Worm (Caenorhabditis elegans) whole organism, young adult: Measurements from ENCODE around the gene C50F7.3.

Source experiments
- B0035.1 ChIP-seq: sonication (generic microtip); optimal IDR thresholded peaks from 2 replicates; lab custom pipeline; 2016; ENCODE audit warnings: missing genetic modification characterization, mild to moderate bottlenecking, missing compliant biosample characterization, missing genotype, missing genetic modification reagents
- B0336.3 ChIP-seq: fragments of 200-800 bp; sonication (Bioruptor generic); IDR thresholded peaks from 2 replicates; pipeline ENCODE4 v1.3.6; 2022; ENCODE audit warnings: missing genetic modification characterization, missing compliant biosample characterization
- C06A6.2 ChIP-seq: fragments of 200-800 bp; sonication (Bioruptor generic); conservative IDR thresholded peaks from 2 replicates; pipeline ENCODE4 v1.3.6; 2022; ENCODE audit warnings: missing genetic modification characterization, missing compliant biosample characterization
- C17E4.6 ChIP-seq: fragments of 200-800 bp; sonication (Bioruptor generic); IDR thresholded peaks from 2 replicates; pipeline ENCODE4 v1.3.6; 2022; ENCODE audit warnings: missing genetic modification reagents, missing genetic modification characterization, missing compliant biosample characterization
- D2030.7 ChIP-seq: fragments of 200-800 bp; sonication (Bioruptor generic); IDR thresholded peaks from 2 replicates; pipeline ENCODE4 v1.3.6; 2022; ENCODE audit warnings: missing genetic modification reagents, missing genetic modification characterization, missing compliant biosample characterization
- F39B2.1 ChIP-seq: fragments of 200-800 bp; sonication (Bioruptor generic); IDR thresholded peaks from 2 replicates; pipeline ENCODE4 v1.3.6; 2022; ENCODE audit warnings: missing genetic modification reagents, missing genetic modification characterization, missing compliant biosample characterization
- F49E8.2 ChIP-seq: sonication (generic microtip); optimal IDR thresholded peaks from 3 replicates; lab custom pipeline; 2017; ENCODE audit warnings: missing genetic modification characterization, mild to moderate bottlenecking, missing compliant biosample characterization, antibody characterized with exemption, moderate library complexity; ENCODE audit not compliant: insufficient read depth
- F52B5.7 ChIP-seq: sonication (generic microtip); optimal IDR thresholded peaks from 2 replicates; lab custom pipeline; 2016; ENCODE audit warnings: mild to moderate bottlenecking, missing genetic modification characterization, missing compliant biosample characterization
- F57A8.1 ChIP-seq: fragments of 200-800 bp; sonication (Bioruptor generic); optimal IDR thresholded peaks from 2 replicates; lab custom pipeline; 2018; ENCODE audit warnings: mild to moderate bottlenecking, missing genetic modification characterization, moderate library complexity, missing compliant biosample characterization
- K12H6.12 ChIP-seq: fragments of 200-800 bp; sonication (Bioruptor generic); optimal IDR thresholded peaks from 2 replicates; lab custom pipeline; 2018; ENCODE audit warnings: mild to moderate bottlenecking, missing genetic modification characterization, missing compliant biosample characterization
- atf-7 ChIP-seq: sonication (generic microtip); optimal IDR thresholded peaks from 2 replicates; lab custom pipeline; 2017; ENCODE audit warnings: mild to moderate bottlenecking, missing genetic modification characterization, missing compliant biosample characterization
- athp-1 ChIP-seq: sonication (generic microtip); optimal IDR thresholded peaks from 2 replicates; lab custom pipeline; 2017; ENCODE audit warnings: mild to moderate bottlenecking, missing genetic modification characterization, missing compliant biosample characterization
- bed-1 ChIP-seq: fragments of 200-800 bp; sonication (Bioruptor generic); IDR thresholded peaks from 2 replicates; pipeline ENCODE4 v1.3.6; 2022; ENCODE audit warnings: missing genetic modification reagents, missing genetic modification characterization, missing compliant biosample characterization
- bed-2 ChIP-seq: fragments of 200-800 bp; sonication (Bioruptor generic); IDR thresholded peaks from 2 replicates; pipeline ENCODE4 v1.3.6; 2022; ENCODE audit warnings: missing genetic modification reagents, missing genetic modification characterization, missing compliant biosample characterization
- ceh-100 ChIP-seq: fragments of 200-800 bp; sonication (Bioruptor generic); IDR thresholded peaks from 2 replicates; pipeline ENCODE4 v1.3.6; 2022; ENCODE audit warnings: missing genetic modification reagents, missing genetic modification characterization, missing compliant biosample characterization
- ceh-27 ChIP-seq: fragments of 200-800 bp; sonication (Bioruptor generic); optimal IDR thresholded peaks from 2 replicates; lab custom pipeline; 2018; ENCODE audit warnings: mild to moderate bottlenecking, missing genetic modification characterization, moderate library complexity, missing compliant biosample characterization
- ceh-58 ChIP-seq: fragments of 200-800 bp; sonication (Bioruptor generic); IDR thresholded peaks from 2 replicates; pipeline ENCODE4 v1.3.6; 2022; ENCODE audit warnings: missing genetic modification characterization, missing compliant biosample characterization
- ceh-79 ChIP-seq: sonication (generic microtip); optimal IDR thresholded peaks from 2 replicates; lab custom pipeline; 2017; ENCODE audit warnings: mild to moderate bottlenecking, missing genetic modification characterization, missing compliant biosample characterization
- ceh-91 ChIP-seq: fragments of 200-800 bp; sonication (Bioruptor generic); IDR thresholded peaks from 2 replicates; pipeline ENCODE4 v1.3.6; 2022; ENCODE audit warnings: missing genetic modification reagents, missing genetic modification characterization, missing compliant biosample characterization
- chd-7 ChIP-seq: sonication (generic microtip); optimal IDR thresholded peaks from 2 replicates; lab custom pipeline; 2016; ENCODE audit warnings: mild to moderate bottlenecking, missing genetic modification characterization, moderate library complexity, missing compliant biosample characterization
- efl-1 ChIP-seq: fragments of 150-350 bp; optimal IDR thresholded peaks from 2 replicates; lab custom pipeline; 2014; ENCODE audit warnings: missing biosample characterization, missing genetic modification reagents, missing genetic modification characterization
- egl-44 ChIP-seq: fragments of 200-800 bp; sonication (Bioruptor generic); IDR thresholded peaks from 2 replicates; pipeline ENCODE4 v1.3.6; 2022; ENCODE audit warnings: missing genetic modification reagents, missing genetic modification characterization, missing compliant biosample characterization
- ekl-4 ChIP-seq: fragments of 200-800 bp; sonication (Bioruptor generic); IDR thresholded peaks from 2 replicates; pipeline ENCODE4 v1.3.6; 2022; ENCODE audit warnings: missing genetic modification reagents, missing genetic modification characterization, missing compliant biosample characterization
- fkh-3 ChIP-seq: sonication (generic microtip); optimal IDR thresholded peaks from 2 replicates; lab custom pipeline; 2016; ENCODE audit warnings: mild to moderate bottlenecking, missing genetic modification characterization, missing compliant biosample characterization
- gei-17 ChIP-seq: fragments of 200-800 bp; sonication (Bioruptor generic); optimal IDR thresholded peaks from 2 replicates; lab custom pipeline; 2018; ENCODE audit warnings: mild to moderate bottlenecking, missing genetic modification characterization, missing compliant biosample characterization
- let-607 ChIP-seq, 2 experiments: fragments of 200-800 bp in 1 of 2; sonication (Bioruptor generic) in 1 of 2; sonication (generic microtip) in 1 of 2; optimal IDR thresholded peaks; 2 replicates each; lab custom pipeline; 2016 to 2018; ENCODE audit warnings: mild to moderate bottlenecking in 2 of 2, missing compliant biosample characterization in 2 of 2, missing genetic modification characterization in 2 of 2, moderate library complexity in 2 of 2, missing genotype in 1 of 2
- lir-1 ChIP-seq: fragments of 200-800 bp; sonication (Bioruptor generic); conservative IDR thresholded peaks from 2 replicates; pipeline ENCODE4 v1.3.6; 2022; ENCODE audit warnings: missing genetic modification reagents, missing genetic modification characterization, missing compliant biosample characterization
- madf-10 ChIP-seq: sonication (generic microtip); optimal IDR thresholded peaks from 2 replicates; lab custom pipeline; 2016; ENCODE audit warnings: mild to moderate bottlenecking, missing genetic modification characterization, missing compliant biosample characterization
- madf-6 ChIP-seq: fragments of 200-800 bp; sonication (Bioruptor generic); IDR thresholded peaks from 2 replicates; pipeline ENCODE4 v1.3.6; 2022; ENCODE audit warnings: missing genetic modification reagents, missing genetic modification characterization, missing compliant biosample characterization
- mes-4 ChIP-seq: sonication (generic microtip); optimal IDR thresholded peaks from 2 replicates; lab custom pipeline; 2016; ENCODE audit warnings: missing genotype, missing genetic modification characterization, missing compliant biosample characterization
- mxl-1 ChIP-seq: sonication (generic microtip); optimal IDR thresholded peaks from 2 replicates; lab custom pipeline; 2016; ENCODE audit warnings: missing genetic modification characterization, missing compliant biosample characterization
- nfyb-1 ChIP-seq: fragments of 200-800 bp; sonication (Bioruptor generic); IDR thresholded peaks from 2 replicates; pipeline ENCODE4 v1.3.6; 2022; ENCODE audit warnings: missing genetic modification reagents, missing genetic modification characterization, missing compliant biosample characterization
- nhr-27 ChIP-seq: fragments of 200-800 bp; sonication (Bioruptor generic); optimal IDR thresholded peaks from 2 replicates; lab custom pipeline; 2018; ENCODE audit warnings: mild to moderate bottlenecking, missing genetic modification characterization, moderate library complexity, missing compliant biosample characterization
- nhr-80 ChIP-seq: sonication (generic microtip); optimal IDR thresholded peaks from 2 replicates; lab custom pipeline; 2016; ENCODE audit warnings: missing genetic modification characterization, missing compliant biosample characterization
- nhr-90 ChIP-seq: sonication (generic microtip); optimal IDR thresholded peaks from 2 replicates; lab custom pipeline; 2016; ENCODE audit warnings: missing genotype, mild to moderate bottlenecking, missing genetic modification characterization, missing compliant biosample characterization
- rcor-1 ChIP-seq: fragments of 200-800 bp; sonication (Bioruptor generic); IDR thresholded peaks from 2 replicates; pipeline ENCODE4 v1.3.6; 2022; ENCODE audit warnings: missing genetic modification reagents, missing genetic modification characterization, missing compliant biosample characterization
- sea-2 ChIP-seq: fragments of 200-800 bp; sonication (Bioruptor generic); IDR thresholded peaks from 2 replicates; pipeline ENCODE4 v1.3.6; 2022; ENCODE audit warnings: missing genetic modification characterization, missing compliant biosample characterization
- tbx-9 ChIP-seq: sonication (generic microtip); optimal IDR thresholded peaks from 2 replicates; lab custom pipeline; 2016; ENCODE audit warnings: borderline replicate concordance, missing genetic modification characterization, inconsistent platforms, missing compliant biosample characterization
- unc-130 ChIP-seq: sonication (generic microtip); optimal IDR thresholded peaks from 2 replicates; lab custom pipeline; 2016; ENCODE audit warnings: missing genetic modification reagents, missing genetic modification characterization, missing compliant biosample characterization
- ztf-22 ChIP-seq: fragments of 200-800 bp; sonication (Bioruptor generic); optimal IDR thresholded peaks from 2 replicates; lab custom pipeline; 2018; ENCODE audit warnings: mild to moderate bottlenecking, missing genetic modification characterization, moderate library complexity, missing compliant biosample characterization
- ztf-28 ChIP-seq: fragments of 200-800 bp; sonication (Bioruptor generic); IDR thresholded peaks from 2 replicates; pipeline ENCODE4 v1.3.6; 2022; ENCODE audit warnings: missing genetic modification reagents, missing genetic modification characterization, missing compliant biosample characterization

C50F7.3 gene

DNA sequence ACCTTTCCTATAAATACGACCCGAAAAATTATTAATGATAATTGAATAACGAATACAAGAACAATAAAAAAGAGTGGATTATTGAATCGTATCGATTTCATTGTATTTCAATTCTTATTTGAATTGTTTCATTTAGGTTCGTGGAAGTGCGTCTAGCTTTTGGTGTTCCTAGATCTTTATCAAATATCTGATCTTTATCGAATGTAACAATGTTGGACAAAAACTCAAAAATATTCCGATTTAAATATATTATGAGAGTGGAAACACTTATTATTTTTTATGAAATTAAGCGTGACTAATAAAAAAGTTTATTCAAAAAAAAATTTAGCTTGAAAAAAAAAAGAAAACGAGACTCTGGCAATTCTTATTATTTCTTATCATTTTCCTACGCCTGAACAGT is at the start of gene C50F7.3, which contains the start of gene C50F7.9:
TSS of gene C50F7.3 (plus strand) at position 370 of the 400 bp plus-strand sequence.
TSS of gene C50F7.9 (minus strand) at position 101 of the 400 bp plus-strand sequence.
- TF ChIP-seq atf-7 (tag; lab: Kevin White, UChicago), result no peak
- no peak for TF ChIP-seq ceh-27
- TF ChIP-seq ceh-79 (tag; lab: Kevin White, UChicago), result no peak
- no peak for TF ChIP-seq unc-130 (GFP tag; lab: Kevin White, UChicago)
- no peak for TF ChIP-seq sea-2 (GFP tag; lab: Robert Waterston, UW)
- TF ChIP-seq rcor-1 (GFP tag; lab: Robert Waterston, UW), result no peak
- TF ChIP-seq bed-2 (GFP tag; lab: Robert Waterston, UW), result no peak
- TF ChIP-seq C17E4.6, result no peak
- no peak for TF ChIP-seq ztf-28
- TF ChIP-seq ceh-100 (GFP tag; lab: Robert Waterston, UW), result no peak
- TF ChIP-seq egl-44 (GFP tag; lab: Robert Waterston, UW), result no peak
- TF ChIP-seq bed-1 (GFP tag; lab: Robert Waterston, UW), result no peak
- TF ChIP-seq nhr-80 (tag; lab: Kevin White, UChicago), result no peak
- no peak for TF ChIP-seq ekl-4 (GFP tag; lab: Robert Waterston, UW)
- TF ChIP-seq mxl-1 (tag; lab: Kevin White, UChicago), result no peak

DNA sequence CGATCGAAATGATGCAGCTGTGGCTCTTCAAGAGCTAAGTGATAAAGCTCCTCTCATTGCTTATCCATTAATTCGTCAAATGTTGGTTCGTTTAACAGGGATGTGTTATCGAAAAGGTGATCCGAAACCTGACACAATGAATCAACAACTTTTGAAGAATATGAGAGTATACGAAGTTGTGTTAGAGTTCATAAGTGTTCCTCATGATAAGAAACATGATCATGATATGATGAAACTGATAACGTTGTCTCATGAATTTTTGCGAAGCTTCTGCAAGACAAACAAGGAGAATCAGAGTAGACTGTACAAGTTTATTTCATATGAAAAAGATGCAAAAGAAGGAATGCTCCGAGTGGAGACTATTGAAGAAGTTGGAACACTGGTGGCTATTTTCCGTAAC is 42.8 kb upstream of the C50F7.3 start:
- peak; percentile 46 for TF ChIP-seq nhr-80 (tag; lab: Kevin White, UChicago)
- TF ChIP-seq ceh-79 (tag; lab: Kevin White, UChicago), result no peak
- no peak for TF ChIP-seq F52B5.7 (tag; lab: Kevin White, UChicago)
- TF ChIP-seq ztf-22, result no peak
- TF ChIP-seq, all 124 proteins: peak for 1

DNA sequence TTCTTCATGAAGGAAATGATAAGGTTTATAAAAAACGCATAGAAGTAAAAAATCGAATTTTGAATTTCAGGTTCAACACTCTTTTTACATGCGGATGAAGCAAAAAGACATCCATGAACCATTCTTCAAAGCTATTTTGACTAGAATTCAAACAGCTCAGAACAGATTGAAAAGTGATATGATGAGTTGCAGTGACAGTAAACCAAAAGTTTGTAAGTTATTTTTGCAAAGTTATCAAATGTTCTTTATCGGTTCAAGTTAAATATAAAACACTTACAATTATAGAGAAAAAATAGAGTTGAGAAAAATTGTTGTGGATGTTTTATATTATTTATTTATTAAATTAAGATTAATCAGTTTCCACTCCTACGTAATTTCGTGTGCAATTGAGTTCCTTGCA is 39.7 kb upstream of the C50F7.3 start:
- TF ChIP-seq efl-1, result no peak
- TF ChIP-seq let-607 (tag; optimal IDR thresholded peaks at IDR 0.05; lab: Kevin White, UChicago), result no peak
- TF ChIP-seq F57A8.1 (GFP tag; lab: Kevin White, UChicago), result no peak
- no peak for TF ChIP-seq tbx-9 (tag; lab: Kevin White, UChicago)
- TF ChIP-seq fkh-3 (tag; lab: Kevin White, UChicago), result no peak
- no peak for TF ChIP-seq mes-4 (tag; lab: Kevin White, UChicago)
- no peak for TF ChIP-seq bed-1 (GFP tag; lab: Robert Waterston, UW)
- TF ChIP-seq nfyb-1, result no peak
- TF ChIP-seq K12H6.12 (tag; lab: Kevin White, UChicago), result no peak
- no peak for TF ChIP-seq athp-1 (tag; lab: Kevin White, UChicago)
- TF ChIP-seq B0035.1, result no peak
- TF ChIP-seq C06A6.2, result no peak
- TF ChIP-seq F52B5.7 (tag; lab: Kevin White, UChicago), result no peak
- TF ChIP-seq ceh-79 (tag; lab: Kevin White, UChicago), result no peak
- TF ChIP-seq F39B2.1 (GFP tag; lab: Robert Waterston, UW), result no peak
- no peak for TF ChIP-seq nhr-27 (tag; lab: Kevin White, UChicago)
- TF ChIP-seq, all 124 proteins: peak for 0

DNA sequence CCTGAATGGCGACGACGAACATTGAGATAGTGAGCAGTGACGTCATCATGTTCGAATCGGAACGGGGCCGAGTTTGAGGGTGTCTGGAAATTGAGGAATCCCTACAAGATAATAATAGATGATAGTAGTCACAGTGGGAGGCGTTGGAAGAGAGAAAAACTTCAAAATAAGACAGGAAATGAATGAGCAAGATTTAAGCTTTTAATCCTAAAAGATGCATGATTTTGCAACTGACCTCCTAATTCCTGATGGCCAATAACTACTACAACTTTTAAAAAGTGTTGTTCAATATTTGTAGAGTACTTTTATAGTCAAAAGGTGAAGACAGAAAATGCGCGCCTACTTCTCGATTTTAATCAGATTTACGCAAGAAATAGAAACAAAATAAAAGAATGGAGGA is 33.8 kb upstream of the C50F7.3 start, which contains the start of gene flp-13:
TSS of gene flp-13 (minus strand) at position 101 of the 400 bp plus-strand sequence.
- TF ChIP-seq D2030.7 (GFP tag; lab: Robert Waterston, UW) (no peak), gei-17 (GFP tag; lab: Kevin White, UChicago) (no peak), F49E8.2 (no peak), chd-7 (tag; lab: Kevin White, UChicago) (no peak), ceh-27 (no peak), ekl-4 (GFP tag; lab: Robert Waterston, UW) (no peak), ceh-58 (GFP tag; lab: Robert Waterston, UW) (no peak), ceh-91 (GFP tag; lab: Robert Waterston, UW) (no peak), madf-10 (tag; lab: Kevin White, UChicago) (no peak), B0336.3 (GFP tag; lab: Robert Waterston, UW) (no peak), lir-1 (GFP tag; lab: Robert Waterston, UW) (no peak), madf-6 (GFP tag; lab: Robert Waterston, UW) (no peak), nhr-90 (no peak)
